Worm (Caenorhabditis elegans) whole organism, young adult: Measurements from ENCODE around the gene clec-214.
A peak's percentile ranks its signal among the peaks of the same experiment; 100 is the strongest.

Experiments
- F10E7.11 ChIP-seq: sonication (generic microtip); optimal IDR thresholded peaks from 2 replicates; lab custom pipeline; 2017; ENCODE audit warnings: mild to moderate bottlenecking, missing genetic modification characterization, moderate library complexity, missing compliant biosample characterization
- F22D6.2 ChIP-seq: sonication (generic microtip); optimal IDR thresholded peaks from 2 replicates; lab custom pipeline; 2016; ENCODE audit warnings: mild to moderate bottlenecking, missing genetic modification characterization, missing compliant biosample characterization
- F37B4.10 ChIP-seq: fragments of 200-800 bp; sonication (Bioruptor generic); IDR thresholded peaks from 2 replicates; pipeline ENCODE4 v1.3.6; 2022; ENCODE audit warnings: missing genetic modification characterization, missing compliant biosample characterization
- F39B2.1 ChIP-seq: fragments of 200-800 bp; sonication (Bioruptor generic); IDR thresholded peaks from 2 replicates; pipeline ENCODE4 v1.3.6; 2022; ENCODE audit warnings: missing genetic modification reagents, missing genetic modification characterization, missing compliant biosample characterization
- T07F8.4 ChIP-seq: sonication (generic microtip); optimal IDR thresholded peaks from 2 replicates; lab custom pipeline; 2016; ENCODE audit warnings: mild to moderate bottlenecking, missing genetic modification characterization, moderate library complexity, missing compliant biosample characterization
- Y56A3A.18 ChIP-seq: fragments of 200-800 bp; sonication (Bioruptor generic); IDR thresholded peaks from 2 replicates; pipeline ENCODE4 v1.3.6; 2022; ENCODE audit warnings: missing genetic modification reagents, missing genetic modification characterization, missing compliant biosample characterization
- ZK185.1 ChIP-seq: sonication (generic microtip); optimal IDR thresholded peaks from 2 replicates; lab custom pipeline; 2016; ENCODE audit warnings: mild to moderate bottlenecking, missing genetic modification characterization, missing compliant biosample characterization; ENCODE audit not compliant: poor library complexity, severe bottlenecking
- akir-1 ChIP-seq: fragments of 200-800 bp; sonication (Bioruptor generic); optimal IDR thresholded peaks from 2 replicates; lab custom pipeline; 2018; ENCODE audit warnings: mild to moderate bottlenecking, missing genetic modification characterization, moderate library complexity, missing compliant biosample characterization
- ama-1 ChIP-seq, 3 experiments: fragments of 150-350 bp in 1 of 3; sonication (generic microtip) in 2 of 3; optimal IDR thresholded peaks; 2 replicates each; lab custom pipeline; 2014 to 2018; ENCODE audit warnings: missing biosample characterization in 2 of 3, missing genetic modification characterization in 2 of 3, missing genetic modification reagents in 2 of 3
- ccch-3 ChIP-seq: fragments of 200-800 bp; sonication (Bioruptor generic); optimal IDR thresholded peaks from 2 replicates; lab custom pipeline; 2018; ENCODE audit warnings: mild to moderate bottlenecking, missing genetic modification characterization, missing compliant biosample characterization
- ceh-40 ChIP-seq: fragments of 200-800 bp; sonication (Bioruptor generic); IDR thresholded peaks from 2 replicates; pipeline ENCODE4 v1.3.6; 2022; ENCODE audit warnings: missing genetic modification characterization, missing compliant biosample characterization
- chd-7 ChIP-seq: sonication (generic microtip); optimal IDR thresholded peaks from 2 replicates; lab custom pipeline; 2016; ENCODE audit warnings: mild to moderate bottlenecking, missing genetic modification characterization, moderate library complexity, missing compliant biosample characterization
- die-1 ChIP-seq: sonication (generic microtip); optimal IDR thresholded peaks from 2 replicates; lab custom pipeline; 2016; ENCODE audit warnings: missing genotype, mild to moderate bottlenecking, missing genetic modification characterization, missing compliant biosample characterization
- dox-1 ChIP-seq: fragments of 200-800 bp; sonication (Bioruptor generic); IDR thresholded peaks from 2 replicates; pipeline ENCODE4 v1.3.6; 2022; ENCODE audit warnings: missing genetic modification reagents, missing genetic modification characterization, missing compliant biosample characterization
- egl-44 ChIP-seq: fragments of 200-800 bp; sonication (Bioruptor generic); IDR thresholded peaks from 2 replicates; pipeline ENCODE4 v1.3.6; 2022; ENCODE audit warnings: missing genetic modification reagents, missing genetic modification characterization, missing compliant biosample characterization
- egrh-3 ChIP-seq: fragments of 200-800 bp; sonication (Bioruptor generic); IDR thresholded peaks from 2 replicates; pipeline ENCODE4 v1.3.6; 2022; ENCODE audit warnings: missing genetic modification reagents, missing genetic modification characterization, missing compliant biosample characterization
- ekl-4 ChIP-seq: fragments of 200-800 bp; sonication (Bioruptor generic); IDR thresholded peaks from 2 replicates; pipeline ENCODE4 v1.3.6; 2022; ENCODE audit warnings: missing genetic modification reagents, missing genetic modification characterization, missing compliant biosample characterization
- fkh-3 ChIP-seq: sonication (generic microtip); optimal IDR thresholded peaks from 2 replicates; lab custom pipeline; 2016; ENCODE audit warnings: mild to moderate bottlenecking, missing genetic modification characterization, missing compliant biosample characterization
- hlh-12 ChIP-seq: sonication (generic microtip); optimal IDR thresholded peaks from 2 replicates; lab custom pipeline; 2016; ENCODE audit warnings: missing genetic modification characterization, missing compliant biosample characterization
- hlh-26 ChIP-seq: fragments of 200-800 bp; sonication (Bioruptor generic); conservative IDR thresholded peaks from 2 replicates; pipeline ENCODE4 v1.3.6; 2022; ENCODE audit warnings: missing genetic modification reagents, missing genetic modification characterization, missing compliant biosample characterization
- hmg-20 ChIP-seq: fragments of 200-800 bp; sonication (Bioruptor generic); IDR thresholded peaks from 2 replicates; pipeline ENCODE4 v1.3.6; 2022; ENCODE audit warnings: missing genetic modification reagents, missing genetic modification characterization, missing compliant biosample characterization
- let-607 ChIP-seq, 2 experiments: fragments of 200-800 bp in 1 of 2; sonication (Bioruptor generic) in 1 of 2; sonication (generic microtip) in 1 of 2; optimal IDR thresholded peaks; 2 replicates each; lab custom pipeline; 2016 to 2018; ENCODE audit warnings: mild to moderate bottlenecking in 2 of 2, missing compliant biosample characterization in 2 of 2, missing genetic modification characterization in 2 of 2, moderate library complexity in 2 of 2, missing genotype in 1 of 2
- lin-35 ChIP-seq, 3 experiments: fragments of 150-350 bp in 2 of 3; sonication (generic microtip) in 1 of 3; optimal IDR thresholded peaks; 2 replicates each; lab custom pipeline; 2014 to 2018; ENCODE audit warnings: missing biosample characterization in 3 of 3, missing genetic modification characterization in 3 of 3, missing genetic modification reagents in 3 of 3
- lin-54 ChIP-seq: fragments of 200-800 bp; sonication (Bioruptor generic); optimal IDR thresholded peaks from 2 replicates; lab custom pipeline; 2018; ENCODE audit warnings: mild to moderate bottlenecking, missing genetic modification characterization, missing compliant biosample characterization
- lir-1 ChIP-seq: fragments of 200-800 bp; sonication (Bioruptor generic); conservative IDR thresholded peaks from 2 replicates; pipeline ENCODE4 v1.3.6; 2022; ENCODE audit warnings: missing genetic modification reagents, missing genetic modification characterization, missing compliant biosample characterization
- lsy-27 ChIP-seq: sonication (generic microtip); optimal IDR thresholded peaks from 2 replicates; lab custom pipeline; 2017; ENCODE audit warnings: missing genetic modification characterization, mild to moderate bottlenecking, missing compliant biosample characterization, antibody characterized with exemption, missing genotype, borderline replicate concordance; ENCODE audit not compliant: insufficient read depth
- madf-10 ChIP-seq: sonication (generic microtip); optimal IDR thresholded peaks from 2 replicates; lab custom pipeline; 2016; ENCODE audit warnings: mild to moderate bottlenecking, missing genetic modification characterization, missing compliant biosample characterization
- nfya-1 ChIP-seq: sonication (generic microtip); optimal IDR thresholded peaks from 2 replicates; lab custom pipeline; 2017; ENCODE audit warnings: antibody characterized with exemption, missing compliant biosample characterization, missing genetic modification characterization, borderline replicate concordance; ENCODE audit not compliant: insufficient read depth
- nfya-2 ChIP-seq: fragments of 200-800 bp; sonication (Bioruptor generic); IDR thresholded peaks from 2 replicates; pipeline ENCODE4 v1.3.6; 2022; ENCODE audit warnings: missing genetic modification reagents, missing genetic modification characterization, missing compliant biosample characterization
- nfyb-1 ChIP-seq: fragments of 200-800 bp; sonication (Bioruptor generic); IDR thresholded peaks from 2 replicates; pipeline ENCODE4 v1.3.6; 2022; ENCODE audit warnings: missing genetic modification reagents, missing genetic modification characterization, missing compliant biosample characterization
- nhr-179 ChIP-seq: sonication (generic microtip); optimal IDR thresholded peaks from 2 replicates; lab custom pipeline; 2016; ENCODE audit warnings: mild to moderate bottlenecking, missing genetic modification characterization, missing compliant biosample characterization
- nhr-27 ChIP-seq: fragments of 200-800 bp; sonication (Bioruptor generic); optimal IDR thresholded peaks from 2 replicates; lab custom pipeline; 2018; ENCODE audit warnings: mild to moderate bottlenecking, missing genetic modification characterization, moderate library complexity, missing compliant biosample characterization
- pbrm-1 ChIP-seq: fragments of 200-800 bp; sonication (Bioruptor generic); IDR thresholded peaks from 2 replicates; pipeline ENCODE4 v1.3.6; 2022; ENCODE audit warnings: missing genetic modification reagents, missing genetic modification characterization, missing compliant biosample characterization
- rec-8 ChIP-seq, 2 experiments: sonication (generic microtip); optimal IDR thresholded peaks; 2 replicates each; lab custom pipeline; 2016; ENCODE audit warnings: mild to moderate bottlenecking in 2 of 2, missing genetic modification characterization in 2 of 2, missing genetic modification reagents in 2 of 2, missing genotype in 2 of 2, missing biosample characterization in 1 of 2, missing compliant biosample characterization in 1 of 2, moderate library complexity in 1 of 2
- repo-1 ChIP-seq: sonication (generic microtip); optimal IDR thresholded peaks from 2 replicates; lab custom pipeline; 2017; ENCODE audit warnings: mild to moderate bottlenecking, missing genetic modification characterization, missing compliant biosample characterization
- snpc-1.1 ChIP-seq: sonication (generic microtip); optimal IDR thresholded peaks from 2 replicates; lab custom pipeline; 2017; ENCODE audit warnings: missing genetic modification characterization, mild to moderate bottlenecking, missing compliant biosample characterization, antibody characterized with exemption, moderate library complexity, missing genotype, missing genetic modification reagents; ENCODE audit not compliant: insufficient read depth
- snpc-3.4 ChIP-seq: sonication (generic microtip); optimal IDR thresholded peaks from 2 replicates; lab custom pipeline; 2017; ENCODE audit warnings: missing genetic modification characterization, mild to moderate bottlenecking, missing compliant biosample characterization, antibody characterized with exemption, moderate library complexity, missing genotype, missing genetic modification reagents
- snpc-4 ChIP-seq, 5 experiments: fragments of 150-350 bp in 1 of 5; sonication (generic microtip) in 4 of 5; optimal IDR thresholded peaks; 2 replicates each; lab custom pipeline; 2014 to 2018; ENCODE audit warnings: missing genetic modification characterization in 5 of 5, missing biosample characterization in 3 of 5, antibody characterized with exemption in 2 of 5, mild to moderate bottlenecking in 2 of 5, missing compliant biosample characterization in 2 of 5, missing genotype in 2 of 5, moderate library complexity in 2 of 5, missing genetic modification reagents in 1 of 5
- tbx-9 ChIP-seq: sonication (generic microtip); optimal IDR thresholded peaks from 2 replicates; lab custom pipeline; 2016; ENCODE audit warnings: borderline replicate concordance, missing genetic modification characterization, inconsistent platforms, missing compliant biosample characterization
- ztf-22 ChIP-seq: fragments of 200-800 bp; sonication (Bioruptor generic); optimal IDR thresholded peaks from 2 replicates; lab custom pipeline; 2018; ENCODE audit warnings: mild to moderate bottlenecking, missing genetic modification characterization, moderate library complexity, missing compliant biosample characterization
- ztf-3 ChIP-seq: fragments of 200-800 bp; sonication (Bioruptor generic); optimal IDR thresholded peaks from 2 replicates; lab custom pipeline; 2018; ENCODE audit warnings: mild to moderate bottlenecking, missing genetic modification characterization, missing compliant biosample characterization

clec-214 gene

DNA sequence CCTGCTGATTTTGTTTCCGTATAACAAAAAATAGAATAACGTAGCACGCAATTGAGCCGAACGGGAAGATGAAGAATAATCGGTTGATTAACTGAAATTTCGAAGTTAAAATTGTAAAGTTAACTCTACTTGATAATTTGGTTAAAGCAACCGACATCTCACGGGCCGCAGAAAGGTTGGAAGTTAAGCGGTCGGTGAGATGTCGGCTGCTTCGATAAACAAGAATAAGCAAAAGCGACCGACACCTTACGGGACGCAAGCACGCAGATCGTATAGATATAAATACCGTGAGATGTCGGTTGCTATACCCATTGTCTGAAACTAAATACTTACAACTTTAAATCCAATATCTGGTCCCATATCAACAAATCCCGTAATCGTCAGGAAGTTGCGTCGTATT is 15.0 kb upstream of the clec-214 start:
- TF ChIP-seq snpc-1.1 (tag; lab: Kevin White, UChicago) (peak; percentile 59), lir-1 (GFP tag; lab: Robert Waterston, UW) (no peak), snpc-4 (GFP tag; optimal IDR thresholded peaks at IDR 0.05; lab: Kevin White, UChicago) (no peak), snpc-4 (tag; optimal IDR thresholded peaks at IDR 0.05; lab: Kevin White, UChicago) (peak in 2 of 4 experiments; percentile 72 to 81)
- TF ChIP-seq, all 124 proteins: peak for 2

ce11 chrV:7598269-7598668 is 11.9 kb upstream of the clec-214 start, which contains the start of gene C50E3.7:
C50E3.7 (minus strand) TSS chrV:7598369.
- TF ChIP-seq egrh-3 (GFP tag; lab: Robert Waterston, UW) (no peak), T07F8.4 (tag; lab: Kevin White, UChicago) (no peak), chd-7 (tag; lab: Kevin White, UChicago) (no peak), ZK185.1 (tag; lab: Kevin White, UChicago) (no peak), lin-35 (GFP tag; optimal IDR thresholded peaks at IDR 0.05; lab: Kevin White, UChicago) (no peak), F37B4.10 (GFP tag; lab: Robert Waterston, UW) (no peak), snpc-3.4 (no peak), lin-54 (GFP tag; lab: Kevin White, UChicago) (no peak), Y56A3A.18 (GFP tag; lab: Robert Waterston, UW) (no peak), hlh-12 (tag; lab: Kevin White, UChicago) (no peak), madf-10 (no peak), nhr-27 (tag; lab: Kevin White, UChicago) (no peak), ekl-4 (GFP tag; lab: Robert Waterston, UW) (no peak)
- TF ChIP-seq, all 124 proteins: peak for 0

DNA sequence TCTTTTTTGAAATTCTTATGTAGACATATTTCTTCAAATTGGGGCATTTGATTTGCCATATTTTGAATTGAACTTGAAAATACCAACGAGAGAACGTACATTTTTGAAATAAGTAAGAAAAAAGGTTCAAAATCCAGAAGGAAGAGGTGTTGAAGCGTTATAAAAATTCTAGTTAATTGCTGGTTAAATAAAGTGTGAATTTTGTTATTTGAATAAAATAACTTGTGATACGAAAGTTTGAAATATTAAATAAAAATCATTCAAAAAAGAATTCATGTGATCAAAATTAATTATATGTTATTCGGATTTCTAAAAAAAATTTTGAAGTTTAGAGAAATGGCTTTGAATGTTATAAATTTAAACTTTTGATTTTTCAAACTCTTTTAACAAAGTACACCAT is 10.0 kb upstream of the clec-214 start, which contains the start of gene C50E3.9:
C50E3.9 (minus strand) TSS at position 101 of the 400 bp plus-strand sequence.
- TF ChIP-seq fkh-3 (no peak), snpc-1.1 (tag; lab: Kevin White, UChicago) (no peak), egl-44 (GFP tag; lab: Robert Waterston, UW) (no peak), nfya-2 (GFP tag; lab: Robert Waterston, UW) (no peak), ama-1 (optimal IDR thresholded peaks at IDR 0.05; lab: Kevin White, UChicago) (no peak), ama-1 (GFP tag; optimal IDR thresholded peaks at IDR 0.05; lab: Kevin White, UChicago) (no peak), ztf-3 (no peak), nfya-1 (tag; lab: Kevin White, UChicago) (no peak), akir-1 (GFP tag; lab: Kevin White, UChicago) (no peak), rec-8 (tag; optimal IDR thresholded peaks at IDR 0.05; lab: Kevin White, UChicago) (no peak), let-607 (tag; optimal IDR thresholded peaks at IDR 0.05; lab: Kevin White, UChicago) (no peak), Y56A3A.18 (GFP tag; lab: Robert Waterston, UW) (no peak), nfyb-1 (GFP tag; lab: Robert Waterston, UW) (no peak), tbx-9 (tag; lab: Kevin White, UChicago) (no peak), F10E7.11 (no peak), F22D6.2 (no peak), nhr-179 (tag; lab: Kevin White, UChicago) (no peak)

DNA sequence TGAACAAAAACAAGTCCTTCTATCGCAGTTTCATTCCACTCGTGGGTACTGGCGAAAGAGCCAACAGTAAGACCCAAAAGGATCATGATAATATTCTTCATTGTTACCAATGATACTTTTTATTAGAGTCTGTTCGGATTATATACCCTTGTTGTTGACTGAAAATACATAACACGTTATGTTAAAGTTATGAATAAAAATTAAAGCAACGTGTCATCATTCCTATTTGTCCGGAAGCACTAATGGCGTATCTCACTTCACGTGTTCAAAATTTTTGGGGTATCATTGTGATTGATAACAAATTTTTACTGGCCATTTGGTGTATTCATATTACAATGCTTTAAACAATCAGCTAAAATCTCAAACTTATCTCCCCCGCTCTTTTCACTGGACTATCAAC is 8.7 kb upstream of the clec-214 start, which contains the start of gene scl-26:
scl-26 (minus strand) TSS at position 101 of the 400 bp plus-strand sequence.
- TF ChIP-seq ccch-3 (GFP tag; lab: Kevin White, UChicago), result no peak
- no peak for TF ChIP-seq pbrm-1 (GFP tag; lab: Robert Waterston, UW)
- no peak for TF ChIP-seq repo-1
- TF ChIP-seq F39B2.1, result no peak
- TF ChIP-seq die-1 (tag; lab: Kevin White, UChicago), result no peak
- no peak for TF ChIP-seq hmg-20
- TF ChIP-seq ekl-4 (GFP tag; lab: Robert Waterston, UW), result no peak
- TF ChIP-seq hlh-26, result no peak
- no peak for TF ChIP-seq dox-1 (GFP tag; lab: Robert Waterston, UW)
- no peak for TF ChIP-seq lsy-27 (tag; lab: Kevin White, UChicago)
- no peak for TF ChIP-seq ceh-40
- TF ChIP-seq ztf-22, result no peak
- no peak for TF ChIP-seq akir-1 (GFP tag; lab: Kevin White, UChicago)
